Fruit fly (Drosophila melanogaster) whole organism, prepupa: ENCODE data around the gene anchor.

Source experiments
- Blimp-1 ChIP-seq: fragments of 200-800 bp; sonication (Bioruptor generic); optimal IDR thresholded peaks from 3 replicates; lab custom pipeline; 2017; ENCODE audit warnings: missing biosample characterization, missing genetic modification characterization, mild to moderate bottlenecking, moderate library complexity, missing genetic modification reagents
- CG10631 ChIP-seq: fragments of 200-800 bp; sonication (Bioruptor generic); optimal IDR thresholded peaks from 2 replicates; lab custom pipeline; 2016; ENCODE audit warnings: missing biosample characterization, missing genetic modification characterization
- CG11762 ChIP-seq: fragments of 200-800 bp; sonication (Bioruptor generic); optimal IDR thresholded peaks from 3 replicates; lab custom pipeline; 2016; ENCODE audit warnings: missing biosample characterization, missing genetic modification characterization; ENCODE audit not compliant: insufficient read depth
- CG1621 ChIP-seq: fragments of 200-800 bp; sonication (Bioruptor generic); optimal IDR thresholded peaks from 3 replicates; lab custom pipeline; 2018; ENCODE audit warnings: missing biosample characterization, mild to moderate bottlenecking, missing genetic modification characterization
- CG3032 ChIP-seq: fragments of 200-800 bp; optimal IDR thresholded peaks from 2 replicates; lab custom pipeline; 2019; ENCODE audit warnings: missing biosample characterization, mild to moderate bottlenecking, missing genetic modification characterization, moderate library complexity
- CG31627 ChIP-seq: fragments of 200-800 bp; sonication (Bioruptor generic); optimal IDR thresholded peaks from 3 replicates; lab custom pipeline; 2016; ENCODE audit warnings: missing biosample characterization, missing genetic modification characterization
- CG34406 ChIP-seq: fragments of 200-800 bp; sonication (Bioruptor generic); optimal IDR thresholded peaks from 3 replicates; lab custom pipeline; 2016; ENCODE audit warnings: missing biosample characterization, missing genetic modification characterization
- CG3919 ChIP-seq: fragments of 200-800 bp; sonication (Bioruptor generic); optimal IDR thresholded peaks from 3 replicates; lab custom pipeline; 2016; ENCODE audit warnings: missing biosample characterization, missing genetic modification characterization
- CG4318 ChIP-seq: fragments of 200-800 bp; sonication (Bioruptor generic); optimal IDR thresholded peaks from 3 replicates; lab custom pipeline; 2017; ENCODE audit warnings: missing biosample characterization, mild to moderate bottlenecking, missing genetic modification characterization
- CG6163 ChIP-seq: fragments of 200-800 bp; sonication (Bioruptor generic); IDR thresholded peaks from 3 replicates; pipeline ENCODE4 v1.3.6; 2022; ENCODE audit warnings: missing biosample characterization, missing genetic modification characterization
- CG6276 ChIP-seq: fragments of 200-800 bp; sonication (Bioruptor generic); optimal IDR thresholded peaks from 2 replicates; lab custom pipeline; 2017; ENCODE audit warnings: missing biosample characterization, mild to moderate bottlenecking, missing genetic modification characterization
- CG6808 ChIP-seq: fragments of 200-800 bp; sonication (Bioruptor generic); optimal IDR thresholded peaks from 3 replicates; lab custom pipeline; 2017; ENCODE audit warnings: missing biosample characterization, missing genetic modification characterization, mild to moderate bottlenecking, moderate library complexity, missing genetic modification reagents
- CG7368 ChIP-seq: fragments of 200-800 bp; sonication (Bioruptor generic); optimal IDR thresholded peaks from 3 replicates; lab custom pipeline; 2016; ENCODE audit warnings: missing biosample characterization, missing genetic modification characterization
- CG8119 ChIP-seq: fragments of 200-800 bp; sonication (Bioruptor generic); IDR thresholded peaks from 3 replicates; pipeline ENCODE4 v1.3.6; 2022; ENCODE audit warnings: missing biosample characterization, missing genetic modification characterization
- CG9139 ChIP-seq: fragments of 200-800 bp; sonication (Bioruptor generic); optimal IDR thresholded peaks from 3 replicates; lab custom pipeline; 2017; ENCODE audit warnings: missing biosample characterization, mild to moderate bottlenecking, missing genetic modification characterization
- Eip75B ChIP-seq: fragments of 200-800 bp; sonication (Bioruptor generic); optimal IDR thresholded peaks from 3 replicates; lab custom pipeline; 2016; ENCODE audit warnings: missing biosample characterization, missing genetic modification characterization
- Eip78C ChIP-seq: fragments of 200-800 bp; sonication (Bioruptor generic); peaks from one replicate; lab custom pipeline; 2016; ENCODE audit warnings: missing biosample characterization, missing genetic modification characterization
- Eip93F ChIP-seq: fragments of 200-800 bp; sonication (Bioruptor generic); optimal IDR thresholded peaks from 2 replicates; lab custom pipeline; 2016; ENCODE audit warnings: missing biosample characterization, mild to moderate bottlenecking, missing genetic modification characterization
- Ets21C ChIP-seq: fragments of 200-800 bp; sonication (Bioruptor generic); optimal IDR thresholded peaks from 3 replicates; lab custom pipeline; 2016; ENCODE audit warnings: missing biosample characterization, missing genetic modification characterization
- Ets96B ChIP-seq: fragments of 200-800 bp; optimal IDR thresholded peaks from 2 replicates; lab custom pipeline; 2019; ENCODE audit warnings: missing biosample characterization, mild to moderate bottlenecking, missing genetic modification characterization, moderate library complexity
- Hr38 ChIP-seq: sonication (Bioruptor generic); optimal IDR thresholded peaks from 2 replicates; lab custom pipeline; 2016; ENCODE audit warnings: missing biosample characterization, missing genetic modification characterization
- Hr39 ChIP-seq: fragments of 200-800 bp; sonication (Bioruptor generic); optimal IDR thresholded peaks from 2 replicates; lab custom pipeline; 2016; ENCODE audit warnings: missing biosample characterization, missing genetic modification characterization
- Met ChIP-seq: fragments of 200-800 bp; sonication (Bioruptor generic); optimal IDR thresholded peaks from 3 replicates; lab custom pipeline; 2016; ENCODE audit warnings: missing biosample characterization, missing genetic modification characterization
- OdsH ChIP-seq: fragments of 200-800 bp; sonication (Bioruptor generic); optimal IDR thresholded peaks from 3 replicates; lab custom pipeline; 2016; ENCODE audit warnings: missing biosample characterization, missing genetic modification characterization
- Smox ChIP-seq: fragments of 200-800 bp; sonication (Bioruptor generic); optimal IDR thresholded peaks from 3 replicates; lab custom pipeline; 2016; ENCODE audit warnings: missing biosample characterization, missing genetic modification characterization
- Sox14 ChIP-seq: fragments of 200-800 bp; sonication (Bioruptor generic); optimal IDR thresholded peaks from 3 replicates; lab custom pipeline; 2016; ENCODE audit warnings: missing biosample characterization, missing genetic modification characterization
- Sox15 ChIP-seq: fragments of 200-800 bp; sonication (Bioruptor generic); optimal IDR thresholded peaks from 3 replicates; lab custom pipeline; 2016; ENCODE audit warnings: missing biosample characterization, missing genetic modification characterization
- cyc ChIP-seq: fragments of 200-800 bp; sonication (Bioruptor generic); optimal IDR thresholded peaks from 3 replicates; lab custom pipeline; 2016; ENCODE audit warnings: missing biosample characterization, missing genetic modification characterization
- fd59A ChIP-seq: fragments of 200-800 bp; sonication (Bioruptor generic); optimal IDR thresholded peaks from 2 replicates; lab custom pipeline; 2017; ENCODE audit warnings: missing biosample characterization, mild to moderate bottlenecking, missing genetic modification characterization, missing genetic modification reagents
- lz ChIP-seq: fragments of 200-800 bp; sonication (Bioruptor generic); optimal IDR thresholded peaks from 3 replicates; lab custom pipeline; 2016; ENCODE audit warnings: missing biosample characterization, missing genetic modification characterization
- net ChIP-seq: fragments of 200-800 bp; sonication (Bioruptor generic); optimal IDR thresholded peaks from 3 replicates; lab custom pipeline; 2016; ENCODE audit warnings: missing biosample characterization, missing genetic modification characterization
- pdm3 ChIP-seq: fragments of 200-800 bp; sonication (Bioruptor generic); optimal IDR thresholded peaks from 3 replicates; lab custom pipeline; 2016; ENCODE audit warnings: missing biosample characterization, missing genetic modification characterization
- spab ChIP-seq: fragments of 200-800 bp; sonication (Bioruptor generic); optimal IDR thresholded peaks from 2 replicates; lab custom pipeline; 2017; ENCODE audit warnings: missing biosample characterization, mild to moderate bottlenecking, missing genetic modification characterization, missing genetic modification reagents
- ss ChIP-seq, 2 experiments: fragments of 200-800 bp; sonication (Bioruptor generic); optimal IDR thresholded peaks; 2 replicates in 1 of 2; 3 replicates in 1 of 2; lab custom pipeline; 2017 to 2018; ENCODE audit warnings: mild to moderate bottlenecking in 2 of 2, missing biosample characterization in 2 of 2, missing genetic modification characterization in 2 of 2, moderate library complexity in 1 of 2
- svp ChIP-seq: fragments of 200-800 bp; sonication (Bioruptor generic); peaks from one replicate; lab custom pipeline; 2016; ENCODE audit warnings: missing biosample characterization, missing genetic modification characterization
- topi ChIP-seq: fragments of 200-800 bp; sonication (Bioruptor generic); optimal IDR thresholded peaks from 3 replicates; lab custom pipeline; 2016; ENCODE audit warnings: missing biosample characterization, missing genetic modification characterization
- vri ChIP-seq: fragments of 200-800 bp; sonication (Bioruptor generic); optimal IDR thresholded peaks from 3 replicates; lab custom pipeline; 2016; ENCODE audit warnings: missing biosample characterization, mild to moderate bottlenecking, missing genetic modification characterization

anchor gene

DNA sequence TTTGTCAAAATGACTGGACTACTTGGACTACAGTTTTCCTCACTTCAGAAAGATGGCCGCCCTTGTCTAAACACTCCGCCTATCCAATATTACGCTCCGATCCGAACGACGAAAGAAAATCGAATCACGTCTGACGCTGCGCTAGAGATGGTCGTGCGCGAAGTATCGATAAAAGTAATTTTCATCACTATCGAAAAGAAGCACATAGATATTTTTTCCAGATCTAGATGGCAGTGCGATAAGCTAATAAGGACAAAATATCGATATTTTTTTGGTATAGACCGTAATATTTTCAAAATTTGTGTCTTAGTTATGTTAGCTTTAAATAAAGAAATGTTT lies 23.3 kb downstream of the anchor start, which contains the start of gene Pep (continued):
- no peak for TF ChIP-seq Ets96B
- no peak for TF ChIP-seq fd59A (GFP tag; lab: Kevin White, UChicago)
- TF ChIP-seq OdsH (GFP tag; lab: Kevin White, UChicago), result no peak
- TF ChIP-seq CG4318 (GFP tag; lab: Kevin White, UChicago), result no peak
- peak; percentile 55 for TF ChIP-seq svp (GFP tag; lab: Kevin White, UChicago)
- TF ChIP-seq CG31627 (GFP tag; lab: Kevin White, UChicago), result peak; percentile 19
- peak; percentile 17 for TF ChIP-seq Hr39 (GFP tag; lab: Kevin White, UChicago)
- TF ChIP-seq Eip78C (GFP tag; lab: Kevin White, UChicago), result peak; percentile 81
- no peak for TF ChIP-seq Smox (GFP tag; lab: Kevin White, UChicago)
- TF ChIP-seq Eip75B (GFP tag; lab: Kevin White, UChicago), result peak; percentile 52
- TF ChIP-seq topi (GFP tag; lab: Kevin White, UChicago), result peak; percentile 16
- peak; percentile 54 for TF ChIP-seq Sox14 (GFP tag; lab: Kevin White, UChicago)
- TF ChIP-seq Hr38, result no peak
- peak; percentile 5 for TF ChIP-seq CG10631 (GFP tag; lab: Kevin White, UChicago)
- TF ChIP-seq CG3032 (tag; lab: Kevin White, UChicago), result peak; percentile 24

DNA sequence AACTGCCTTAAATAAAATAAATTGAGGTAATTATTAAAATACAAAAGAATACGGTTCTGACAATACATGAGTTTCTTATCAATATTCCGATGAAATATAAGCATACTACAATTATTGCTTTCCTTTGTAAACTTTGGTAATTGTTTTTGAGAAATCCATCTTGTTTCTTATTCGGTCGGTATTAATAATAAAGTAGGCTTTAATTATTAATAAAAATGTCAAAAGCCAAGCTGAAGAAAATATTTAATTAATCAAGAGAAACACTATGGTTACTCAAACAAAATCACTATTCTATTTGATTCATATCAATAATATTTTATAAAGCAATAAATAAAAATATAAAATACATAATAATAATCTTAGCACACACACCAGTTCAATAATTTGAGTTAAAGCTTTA lies 25.0 kb downstream of the anchor start, which contains the start of gene CG43085:
Gene CG43085 (minus strand): TSS at position 101 of the 400 bp plus-strand sequence.
- TF ChIP-seq lz (GFP tag; lab: Kevin White, UChicago) (no peak), Blimp-1 (GFP tag; lab: Kevin White, UChicago) (no peak), CG4318 (GFP tag; lab: Kevin White, UChicago) (no peak), CG9139 (GFP tag; lab: Kevin White, UChicago) (no peak), Smox (GFP tag; lab: Kevin White, UChicago) (no peak)

DNA sequence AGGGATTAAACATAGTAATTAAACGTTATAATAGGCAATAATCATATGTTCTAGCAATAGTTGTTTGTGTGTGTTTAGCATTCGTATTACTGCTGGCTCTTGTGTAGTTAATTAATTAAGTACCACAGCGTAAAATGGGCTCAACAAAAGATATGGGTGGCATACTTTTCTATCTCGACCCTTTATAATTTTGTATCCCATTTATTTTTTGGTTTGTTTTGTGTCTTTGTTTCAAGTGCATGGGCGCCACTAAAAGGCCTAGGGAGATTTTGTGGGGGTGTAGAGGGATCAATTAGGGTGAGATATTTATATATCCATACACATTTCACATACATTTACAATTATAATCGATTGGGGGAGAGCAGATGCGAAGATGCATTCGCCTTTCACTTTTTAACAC lies 25.9 kb downstream of the anchor start:
- TF ChIP-seq Ets96B, result no peak
- TF ChIP-seq Met (GFP tag; lab: Kevin White, UChicago), result no peak
- no peak for TF ChIP-seq CG6163 (GFP tag; lab: Robert Waterston, UW)
- no peak for TF ChIP-seq Blimp-1 (GFP tag; lab: Kevin White, UChicago)
- no peak for TF ChIP-seq CG6808 (GFP tag; lab: Kevin White, UChicago)
- TF ChIP-seq net (GFP tag; lab: Kevin White, UChicago), result no peak
- TF ChIP-seq Sox15 (GFP tag; lab: Kevin White, UChicago), result no peak
- TF ChIP-seq CG3032 (tag; lab: Kevin White, UChicago), result no peak
- TF ChIP-seq CG7368 (GFP tag; lab: Kevin White, UChicago), result no peak
- no peak for TF ChIP-seq topi (GFP tag; lab: Kevin White, UChicago)
- no peak for TF ChIP-seq CG6276 (GFP tag; lab: Kevin White, UChicago)
- TF ChIP-seq Eip93F (GFP tag; lab: Kevin White, UChicago), result no peak
- TF ChIP-seq CG1621 (tag; lab: Kevin White, UChicago), result no peak
- TF ChIP-seq cyc (GFP tag; lab: Kevin White, UChicago), result no peak
- no peak for TF ChIP-seq ss (GFP tag; optimal IDR thresholded peaks at IDR 0.05; lab: Kevin White, UChicago)

DNA sequence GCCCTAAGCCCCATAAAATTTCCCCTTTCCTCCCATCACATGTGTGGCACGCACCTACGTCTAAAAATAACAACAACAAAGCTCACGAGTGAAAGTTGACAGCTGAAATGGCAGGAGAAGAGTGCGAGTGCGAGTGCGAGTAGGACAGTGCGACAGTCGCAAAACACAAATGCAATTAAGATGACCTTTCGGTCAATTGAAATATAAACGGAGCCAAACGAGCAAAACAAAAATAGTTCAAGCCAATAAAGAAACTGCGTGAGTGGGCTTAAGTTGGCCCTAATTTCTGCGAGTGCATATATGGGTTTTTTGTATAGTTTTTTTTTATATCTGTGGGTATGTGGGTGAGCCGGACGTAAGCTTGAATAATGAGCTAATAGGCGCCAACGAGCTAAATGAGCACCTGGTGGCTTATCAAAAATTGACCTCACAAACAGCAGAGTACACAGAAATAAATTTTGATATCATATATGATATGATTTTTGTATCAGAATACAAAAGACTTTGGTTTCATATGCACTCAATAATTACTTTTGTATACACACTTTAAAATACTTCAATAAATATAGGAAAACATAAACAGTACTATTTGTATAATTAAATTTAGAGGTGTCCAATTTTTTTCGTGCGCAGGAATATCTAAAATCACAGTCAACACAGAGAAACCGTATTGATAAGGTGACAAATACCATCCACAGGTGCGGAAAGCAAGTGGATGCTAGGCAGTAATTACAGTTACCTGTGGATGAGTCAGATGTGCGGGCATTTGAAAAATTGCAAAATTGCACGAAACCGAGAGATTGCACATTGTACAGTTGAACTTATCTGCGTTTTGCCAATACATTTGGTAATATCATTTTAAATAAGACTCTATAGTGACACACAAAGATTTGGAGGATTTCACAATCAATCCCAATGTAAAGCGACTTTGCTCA lies 30.4 kb downstream of the anchor start:
- TF ChIP-seq CG8119 (GFP tag; lab: Robert Waterston, UW) (peak; percentile 18; the same call in 1 of the 3 replicates), spab (GFP tag; lab: Kevin White, UChicago) (no peak), pdm3 (GFP tag; lab: Kevin White, UChicago) (no peak), CG34406 (GFP tag; lab: Kevin White, UChicago) (no peak), topi (GFP tag; lab: Kevin White, UChicago) (no peak), Hr39 (GFP tag; lab: Kevin White, UChicago) (peak; percentile 5), CG3919 (GFP tag; lab: Kevin White, UChicago) (peak; percentile 13), vri (peak; percentile 53), Eip75B (GFP tag; lab: Kevin White, UChicago) (no peak), Ets21C (GFP tag; lab: Kevin White, UChicago) (no peak), CG11762 (no peak), Eip78C (GFP tag; lab: Kevin White, UChicago) (peak; percentile 57), svp (GFP tag; lab: Kevin White, UChicago) (peak; percentile 33), CG3032 (tag; lab: Kevin White, UChicago) (no peak)
- TF ChIP-seq, all 60 proteins: peak for 6
